Worm (Caenorhabditis elegans): ENCODE measurements around the gene R08C7.11.

The R08C7.11 gene

DNA sequence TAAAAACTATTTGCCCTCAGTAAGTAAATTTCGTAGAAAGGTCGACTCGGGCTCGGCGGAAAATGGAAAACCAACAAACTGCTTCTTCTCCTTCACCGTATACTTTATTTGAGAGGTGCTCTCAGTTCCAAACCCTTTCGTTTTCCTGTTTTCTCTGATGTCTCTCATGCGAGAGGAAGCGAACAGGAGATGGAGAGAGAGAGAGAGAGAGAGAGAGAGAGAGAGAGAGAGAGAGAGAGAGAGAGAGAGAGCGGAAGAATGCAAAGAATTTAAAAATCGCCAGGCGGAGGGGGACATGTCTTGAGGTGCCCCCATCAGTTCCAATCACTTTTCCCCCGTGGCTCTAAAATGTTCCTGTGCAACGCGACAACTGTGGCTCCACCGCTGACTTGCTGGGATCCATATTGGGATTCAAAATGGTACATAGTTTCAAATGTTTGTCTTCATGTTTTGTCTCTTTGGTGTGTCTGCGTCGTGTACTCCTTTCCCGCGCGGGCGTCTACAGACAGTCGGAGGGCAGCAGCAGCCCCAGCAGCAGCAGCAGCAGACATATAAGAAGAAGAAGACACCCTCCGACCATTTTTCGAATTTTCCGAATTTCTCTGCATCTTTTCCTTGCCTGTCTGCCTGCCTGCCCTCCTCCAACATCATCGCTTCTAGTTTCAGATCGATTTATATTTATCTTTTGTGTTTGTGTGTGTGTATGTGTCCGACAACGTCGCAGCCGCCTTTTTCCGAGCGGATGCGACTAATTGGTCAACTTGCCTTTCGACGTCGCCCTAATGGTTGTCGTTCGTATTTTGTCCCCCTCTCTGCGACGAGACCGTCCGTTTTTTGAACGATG, at the start of gene R08C7.11:
TSS of gene R08C7.11 (minus strand) at position 608 of the 844 bp plus-strand sequence.
- TF ChIP-seq cog-1 (tag; optimal IDR thresholded peaks at IDR 0.05), result peak; percentile 19
- TF ChIP-seq ztf-29 (GFP tag; IDR thresholded peaks at IDR 0.05), result no peak
- no peak for TF ChIP-seq ref-1 (GFP tag; conservative IDR thresholded peaks at IDR 0.05)
- 0 out of 2 replicates have a peak, but pooled peaks have one; percentile 42 for TF ChIP-seq klf-2 (GFP tag; conservative IDR thresholded peaks at IDR 0.05)
- TF ChIP-seq tab-1 (GFP tag; IDR thresholded peaks at IDR 0.05), result no peak
- TF ChIP-seq flt-1 (GFP tag; IDR thresholded peaks at IDR 0.05), result 0 out of 2 replicates have a peak, but pooled peaks have one; percentile 13
- TF ChIP-seq ztf-23 (GFP tag; IDR thresholded peaks at IDR 0.05), result no peak
- TF ChIP-seq med-1 (GFP tag; optimal IDR thresholded peaks at IDR 0.05; ENCODE audit: insufficient read depth), result no peak
- no peak for TF ChIP-seq T22C8.4 (GFP tag; IDR thresholded peaks at IDR 0.05)

DNA sequence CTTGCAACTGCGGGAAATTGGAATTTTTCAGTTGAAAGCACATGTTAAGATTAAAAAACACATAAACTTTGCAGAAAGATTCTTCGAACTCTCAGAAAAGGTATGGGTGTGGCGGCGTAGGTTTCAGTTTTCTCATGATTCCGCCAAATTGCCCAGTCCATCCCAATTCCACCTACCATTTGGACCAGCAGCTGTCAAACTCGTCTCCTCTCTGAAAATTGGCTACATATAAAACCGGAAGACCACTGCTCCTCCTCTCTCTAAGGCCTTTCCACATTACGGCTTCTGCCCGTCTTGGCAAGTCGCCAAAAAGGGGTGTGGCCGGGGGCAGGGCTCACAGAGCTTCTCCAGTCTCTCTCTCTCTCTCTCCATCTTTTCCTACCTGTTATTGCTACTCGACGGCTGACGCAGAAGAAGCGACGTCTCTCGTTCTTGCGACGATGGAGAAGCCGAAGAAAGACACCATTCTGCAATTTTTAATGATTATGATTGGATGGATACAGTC, 35.5 kb upstream of the R08C7.11 start, which contains the start of gene ZK180.7:
TSS of gene ZK180.7 (plus strand) at position 395 of the 505 bp plus-strand sequence.
- TF ChIP-seq cog-1 (tag; optimal IDR thresholded peaks at IDR 0.05) (no peak), klf-2 (GFP tag; conservative IDR thresholded peaks at IDR 0.05) (no peak), flt-1 (GFP tag; IDR thresholded peaks at IDR 0.05) (no peak), med-1 (GFP tag; optimal IDR thresholded peaks at IDR 0.05; ENCODE audit: insufficient read depth) (no peak), T22C8.4 (GFP tag; IDR thresholded peaks at IDR 0.05) (no peak), ztf-23 (GFP tag; IDR thresholded peaks at IDR 0.05) (no peak), ref-1 (GFP tag; conservative IDR thresholded peaks at IDR 0.05) (no peak), tab-1 (GFP tag; IDR thresholded peaks at IDR 0.05) (no peak), ztf-29 (GFP tag; IDR thresholded peaks at IDR 0.05) (no peak)

DNA sequence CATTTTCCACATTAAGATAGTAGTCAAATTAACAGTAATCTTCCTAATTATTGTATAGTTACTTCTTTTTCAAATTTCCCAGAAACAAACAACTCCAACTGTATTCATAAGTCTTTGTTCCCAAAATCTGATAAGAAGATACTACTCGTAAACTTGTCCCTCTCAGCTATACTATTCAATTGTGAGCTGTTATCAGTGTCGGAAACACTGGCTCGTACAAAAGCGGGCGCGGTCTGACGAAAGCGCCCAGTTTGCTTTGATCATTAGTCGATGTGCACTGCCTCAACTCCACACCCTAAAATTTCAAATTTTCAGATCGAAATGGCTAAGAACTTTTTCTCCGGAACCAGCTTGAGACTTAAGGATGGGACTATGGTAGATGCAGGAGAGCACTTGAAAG, 32.0 kb upstream of the R08C7.11 start, which contains the start of gene trx-3:
TSS of gene trx-3 (plus strand) at position 291 of the 400 bp plus-strand sequence.
- TF ChIP-seq ref-1 (GFP tag; conservative IDR thresholded peaks at IDR 0.05) (no peak), cog-1 (tag; optimal IDR thresholded peaks at IDR 0.05) (no peak), ztf-23 (GFP tag; IDR thresholded peaks at IDR 0.05) (no peak), flt-1 (GFP tag; IDR thresholded peaks at IDR 0.05) (no peak), med-1 (GFP tag; optimal IDR thresholded peaks at IDR 0.05; ENCODE audit: insufficient read depth) (no peak), ztf-29 (GFP tag; IDR thresholded peaks at IDR 0.05) (no peak), tab-1 (GFP tag; IDR thresholded peaks at IDR 0.05) (no peak), klf-2 (GFP tag; conservative IDR thresholded peaks at IDR 0.05) (no peak), T22C8.4 (GFP tag; IDR thresholded peaks at IDR 0.05) (no peak)

DNA sequence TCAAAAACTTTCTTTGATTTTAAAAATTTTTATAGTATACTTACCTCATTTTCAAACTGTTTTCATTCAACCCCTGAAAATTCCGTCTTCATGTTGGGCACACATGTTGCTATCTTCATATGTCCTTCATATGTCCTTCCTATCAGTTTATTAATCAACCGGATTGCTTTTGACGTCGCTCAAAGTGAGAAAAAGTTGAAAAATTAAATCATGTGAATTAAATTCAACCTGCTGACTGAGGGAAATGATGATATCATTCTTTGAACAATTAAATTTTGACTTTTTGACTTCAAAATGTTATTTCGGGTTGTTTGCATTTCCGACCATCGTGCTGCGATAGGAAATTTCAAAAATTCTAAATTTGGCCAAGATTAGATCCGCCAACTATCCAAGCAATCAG, 29.8 kb upstream of the R08C7.11 start:
- TF ChIP-seq T22C8.4 (GFP tag; IDR thresholded peaks at IDR 0.05), result no peak
- no peak for TF ChIP-seq klf-2 (GFP tag; conservative IDR thresholded peaks at IDR 0.05)
- no peak for TF ChIP-seq med-1 (GFP tag; optimal IDR thresholded peaks at IDR 0.05; ENCODE audit: insufficient read depth)
- TF ChIP-seq ztf-23 (GFP tag; IDR thresholded peaks at IDR 0.05), result no peak
- TF ChIP-seq tab-1 (GFP tag; IDR thresholded peaks at IDR 0.05), result no peak
- TF ChIP-seq flt-1 (GFP tag; IDR thresholded peaks at IDR 0.05), result no peak
- no peak for TF ChIP-seq ztf-29 (GFP tag; IDR thresholded peaks at IDR 0.05)
- no peak for TF ChIP-seq ref-1 (GFP tag; conservative IDR thresholded peaks at IDR 0.05)

DNA sequence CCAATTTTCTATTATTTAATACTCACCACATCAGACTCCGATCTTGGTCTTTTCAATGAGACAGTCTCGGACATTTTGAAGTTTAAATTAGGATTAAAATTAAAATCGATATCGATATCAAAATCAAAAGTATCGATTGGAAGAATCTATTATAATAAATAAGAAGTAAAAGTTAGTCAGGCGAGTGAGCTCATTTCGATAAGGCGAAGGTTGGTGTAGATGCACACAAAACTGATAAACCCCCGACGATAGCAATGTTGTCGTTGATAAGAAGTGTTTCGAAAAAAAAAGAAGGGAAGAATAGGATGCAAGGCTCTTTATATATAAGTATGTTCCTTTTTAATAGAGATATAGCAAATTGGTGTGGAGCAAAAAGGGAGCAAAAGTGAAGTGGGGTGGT, 27.8 kb upstream of the R08C7.11 start, which contains the start of gene M01H9.4:
TSS of gene M01H9.4 (minus strand) at position 379 of the 400 bp plus-strand sequence.
- TF ChIP-seq flt-1 (GFP tag; IDR thresholded peaks at IDR 0.05), result no peak
- no peak for TF ChIP-seq ztf-23 (GFP tag; IDR thresholded peaks at IDR 0.05)
- TF ChIP-seq T22C8.4 (GFP tag; IDR thresholded peaks at IDR 0.05), result no peak
- no peak for TF ChIP-seq med-1 (GFP tag; optimal IDR thresholded peaks at IDR 0.05; ENCODE audit: insufficient read depth)

DNA sequence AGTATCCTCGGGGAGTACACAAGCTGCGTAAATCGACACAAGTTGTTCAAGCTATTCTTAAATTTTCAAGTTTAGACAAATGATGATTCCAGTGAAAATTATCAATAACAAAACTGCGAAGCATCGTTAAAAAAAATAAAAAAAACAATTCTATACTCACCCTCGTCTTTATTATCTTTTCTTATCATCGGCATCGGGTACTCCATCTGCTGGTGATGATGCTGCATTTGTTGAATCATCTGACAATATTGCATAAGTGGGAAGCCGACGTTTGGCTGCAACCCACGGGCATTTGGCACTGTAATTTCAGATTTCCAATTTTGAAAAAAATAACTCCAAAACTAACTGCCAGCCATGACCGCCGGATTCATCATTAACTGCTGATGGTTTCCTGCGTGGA, 26.6 kb upstream of the R08C7.11 start:
- no peak for TF ChIP-seq ref-1 (GFP tag; conservative IDR thresholded peaks at IDR 0.05)
- TF ChIP-seq cog-1 (tag; optimal IDR thresholded peaks at IDR 0.05), result no peak
- TF ChIP-seq ztf-23 (GFP tag; IDR thresholded peaks at IDR 0.05), result no peak
- no peak for TF ChIP-seq flt-1 (GFP tag; IDR thresholded peaks at IDR 0.05)
- no peak for TF ChIP-seq med-1 (GFP tag; optimal IDR thresholded peaks at IDR 0.05; ENCODE audit: insufficient read depth)
- no peak for TF ChIP-seq T22C8.4 (GFP tag; IDR thresholded peaks at IDR 0.05)
- TF ChIP-seq tab-1 (GFP tag; IDR thresholded peaks at IDR 0.05), result no peak
- no peak for TF ChIP-seq ztf-29 (GFP tag; IDR thresholded peaks at IDR 0.05)
- TF ChIP-seq klf-2 (GFP tag; conservative IDR thresholded peaks at IDR 0.05), result no peak

DNA sequence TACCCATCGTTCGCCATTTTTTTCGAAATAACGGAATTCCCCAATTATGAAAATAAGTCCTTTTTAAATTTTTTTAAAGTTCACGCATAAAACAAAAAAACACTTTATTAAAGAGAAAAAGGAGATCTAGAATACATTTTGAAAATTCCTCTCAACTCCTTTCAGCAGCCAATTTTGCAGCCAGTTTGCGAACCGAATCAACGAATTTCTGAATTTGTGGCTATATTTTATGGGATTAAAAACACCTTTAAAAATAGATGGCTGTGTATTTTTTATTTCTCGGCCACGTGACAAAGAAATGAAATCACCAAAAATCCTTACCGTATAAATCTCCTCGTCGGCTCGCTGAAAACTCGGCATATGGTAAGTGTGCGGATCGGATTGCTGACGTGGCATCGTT, 25.3 kb upstream of the R08C7.11 start, which contains the start of gene M01H9.10:
TSS of gene M01H9.10 (minus strand) at position 101 of the 400 bp plus-strand sequence.
- TF ChIP-seq T22C8.4 (GFP tag; IDR thresholded peaks at IDR 0.05), result no peak
- TF ChIP-seq ztf-29 (GFP tag; IDR thresholded peaks at IDR 0.05), result no peak
- no peak for TF ChIP-seq tab-1 (GFP tag; IDR thresholded peaks at IDR 0.05)
- no peak for TF ChIP-seq cog-1 (tag; optimal IDR thresholded peaks at IDR 0.05)

DNA sequence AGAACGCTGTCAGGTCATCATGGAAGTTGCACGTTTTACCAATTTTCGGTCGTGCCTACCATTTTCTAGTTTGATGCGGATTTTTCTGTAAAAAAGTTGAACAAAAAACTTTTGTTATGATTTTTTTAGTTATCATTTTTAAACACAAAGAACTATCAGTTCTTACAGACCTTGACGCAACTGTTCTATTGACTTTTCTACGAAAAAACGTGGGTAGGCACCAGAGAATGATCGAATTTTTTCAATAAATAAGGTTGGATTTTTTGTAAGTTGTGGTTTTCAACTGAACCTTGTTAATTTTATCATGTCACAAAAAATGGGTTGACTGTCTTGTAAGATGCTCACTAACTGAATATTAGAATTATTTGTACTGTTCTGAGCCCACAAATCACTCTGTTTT, 23.9 kb upstream of the R08C7.11 start:
- TF ChIP-seq med-1 (GFP tag; optimal IDR thresholded peaks at IDR 0.05; ENCODE audit: insufficient read depth), result no peak
- no peak for TF ChIP-seq ztf-23 (GFP tag; IDR thresholded peaks at IDR 0.05)
- no peak for TF ChIP-seq tab-1 (GFP tag; IDR thresholded peaks at IDR 0.05)
- TF ChIP-seq flt-1 (GFP tag; IDR thresholded peaks at IDR 0.05), result no peak
- TF ChIP-seq cog-1 (tag; optimal IDR thresholded peaks at IDR 0.05), result no peak

DNA sequence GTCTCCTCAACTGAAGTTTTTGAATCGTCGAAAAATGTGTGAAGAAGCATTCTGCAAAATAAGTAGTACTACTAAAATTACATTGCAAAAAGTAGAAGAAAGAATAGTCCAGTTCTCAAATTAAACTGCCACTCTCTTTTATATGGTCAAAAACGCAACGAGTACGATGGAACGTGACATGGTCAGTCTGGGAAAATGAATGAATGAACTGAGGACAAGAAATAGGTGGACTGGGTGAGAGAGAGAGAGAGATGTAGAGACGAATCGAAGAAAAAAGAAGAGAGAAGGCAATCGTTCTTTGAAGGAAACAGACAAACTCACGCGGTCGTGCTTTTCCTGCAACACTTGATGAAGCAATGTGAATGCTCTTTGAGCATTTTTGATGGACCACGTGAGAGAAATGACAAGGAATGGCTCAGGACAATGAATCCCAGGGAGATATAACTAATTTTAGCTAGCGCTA, 22.3 kb upstream of the R08C7.11 start, which contains the start of gene M01H9.3:
TSS of gene M01H9.3 (minus strand) at position 51 of the 463 bp plus-strand sequence.
- no peak for TF ChIP-seq ztf-29 (GFP tag; IDR thresholded peaks at IDR 0.05)
- TF ChIP-seq T22C8.4 (GFP tag; IDR thresholded peaks at IDR 0.05), result no peak
- TF ChIP-seq tab-1 (GFP tag; IDR thresholded peaks at IDR 0.05), result no peak
- TF ChIP-seq cog-1 (tag; optimal IDR thresholded peaks at IDR 0.05), result no peak
- TF ChIP-seq med-1 (GFP tag; optimal IDR thresholded peaks at IDR 0.05; ENCODE audit: insufficient read depth), result no peak
- no peak for TF ChIP-seq klf-2 (GFP tag; conservative IDR thresholded peaks at IDR 0.05)
- TF ChIP-seq ztf-23 (GFP tag; IDR thresholded peaks at IDR 0.05), result no peak
- no peak for TF ChIP-seq flt-1 (GFP tag; IDR thresholded peaks at IDR 0.05)
- TF ChIP-seq ref-1 (GFP tag; conservative IDR thresholded peaks at IDR 0.05), result no peak
